Fruit fly (Drosophila melanogaster): ENCODE results near the gene CG17078.

Gene CG17078

DNA sequence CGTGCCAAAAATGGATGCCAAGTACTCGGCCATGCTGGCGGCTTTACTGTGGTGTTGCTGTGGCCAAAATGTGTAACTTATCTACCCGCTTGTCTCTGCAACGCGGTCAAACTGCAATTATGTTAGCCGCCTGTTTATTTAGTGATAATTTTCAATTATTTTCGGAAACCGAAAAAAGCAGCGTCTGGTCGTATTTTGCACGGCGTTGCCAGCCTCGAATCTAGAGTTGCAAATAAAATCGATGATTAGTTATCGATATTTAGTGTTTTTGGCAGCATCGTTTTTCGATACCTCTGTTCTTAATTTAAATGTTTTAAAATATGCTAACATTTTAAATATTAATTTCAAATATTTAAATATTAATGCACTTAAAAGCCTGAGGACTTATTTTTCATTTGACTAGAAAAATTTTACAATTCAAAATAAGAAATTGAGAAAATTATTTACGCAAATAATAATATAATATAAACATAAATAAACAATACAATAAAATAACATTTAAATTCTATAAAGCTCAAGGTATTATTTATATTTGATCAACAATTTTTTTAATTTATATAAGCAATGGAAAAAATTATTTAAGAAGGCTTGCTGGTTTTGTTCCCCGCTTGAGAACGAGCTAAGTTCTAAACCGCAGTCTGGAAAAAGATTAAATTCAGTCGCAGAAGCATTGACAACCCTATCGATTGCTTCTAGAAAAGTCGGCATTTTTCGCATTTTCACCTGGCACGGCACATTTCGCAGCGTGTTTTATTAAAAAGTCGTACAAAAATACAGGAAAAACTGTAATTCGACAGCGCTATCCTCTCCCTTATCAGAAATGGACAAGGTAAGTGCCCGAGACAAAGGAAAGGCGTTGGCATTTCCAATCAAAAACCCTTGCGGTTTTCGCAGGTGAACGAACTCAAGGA lies 16.7 kb upstream of the CG17078 start, which contains the start of the genes U2af38 and Stip1 (continued):
- TF ChIP-seq chn (GFP tag; optimal IDR thresholded peaks at IDR 0.05) (peak; percentile 21), CG15269 (tag; optimal IDR thresholded peaks at IDR 0.05) (peak; percentile 34), CG15514 (GFP tag; optimal IDR thresholded peaks at IDR 0.05) (peak; percentile 75), sqz (GFP tag; optimal IDR thresholded peaks at IDR 0.05) (peak; percentile 23), nerfin-1 (tag; optimal IDR thresholded peaks at IDR 0.05) (peak; percentile 7), nmo (GFP tag; optimal IDR thresholded peaks at IDR 0.05) (peak; percentile 36), CG6272 (GFP tag; IDR thresholded peaks at IDR 0.05) (0 out of 2 replicates have a peak, but pooled peaks have one; percentile 4), dpn (GFP tag; optimal IDR thresholded peaks at IDR 0.05) (peak in 1 of 2 experiments; percentile 2), CG11398 (GFP tag; optimal IDR thresholded peaks at IDR 0.05) (no peak), az2 (GFP tag; optimal IDR thresholded peaks at IDR 0.05) (peak; percentile 1), CG30403 (GFP tag; optimal IDR thresholded peaks at IDR 0.05) (peak; percentile 28), CG18619 (GFP tag; optimal IDR thresholded peaks at IDR 0.05) (no peak), CG9817 (tag; optimal IDR thresholded peaks at IDR 0.05) (peak; percentile 10), YL-1 (GFP tag; optimal IDR thresholded peaks at IDR 0.05) (peak; percentile 84), CG4424 (GFP tag; optimal IDR thresholded peaks at IDR 0.05) (no peak), phol (tag; optimal IDR thresholded peaks at IDR 0.05) (peak; percentile 50), pb (GFP tag; optimal IDR thresholded peaks at IDR 0.05) (no peak), vfl (GFP tag; optimal IDR thresholded peaks at IDR 0.05) (peak; percentile 12), trem (tag; optimal IDR thresholded peaks at IDR 0.05) (peak; percentile 76), CG16813 (GFP tag; IDR thresholded peaks at IDR 0.05; ENCODE audit: partially characterized antibody) (peak; percentile 70), CG9932 (GFP tag; IDR thresholded peaks at IDR 0.05) (peak; percentile 60), CG9215 (GFP tag; IDR thresholded peaks at IDR 0.05) (peak; percentile 91), Rfx (GFP tag; IDR thresholded peaks at IDR 0.05) (peak; percentile 38), CG4820 (GFP tag; optimal IDR thresholded peaks at IDR 0.05) (no peak), CG4328 (GFP tag; optimal IDR thresholded peaks at IDR 0.05) (peak; percentile 24), vnd (GFP tag; IDR thresholded peaks at IDR 0.05; ENCODE audit: partially characterized antibody) (peak; percentile 58; the same call in 1 of the 3 replicates), MBD-R2 (GFP tag; IDR thresholded peaks at IDR 0.05) (peak; percentile 55), Fer1 (GFP tag; optimal IDR thresholded peaks at IDR 0.05) (no peak), CG8924 (tag; optimal IDR thresholded peaks at IDR 0.05) (peak; percentile 47), ssp (GFP tag; IDR thresholded peaks at IDR 0.05) (0 out of 2 replicates have a peak, but pooled peaks have one; percentile 12), ind (GFP tag; optimal IDR thresholded peaks at IDR 0.05) (peak; percentile 4), CG7839 (tag; optimal IDR thresholded peaks at IDR 0.05) (peak; percentile 20), ac (GFP tag; optimal IDR thresholded peaks at IDR 0.05) (no peak), amos (GFP tag; IDR thresholded peaks at IDR 0.05; ENCODE audit: partially characterized antibody) (peak; percentile 69; the same call in 1 of the 2 replicates), jigr1 (GFP tag; IDR thresholded peaks at IDR 0.05) (peak; percentile 69; the same call in 1 of the 3 replicates), CG34224 (GFP tag; IDR thresholded peaks at IDR 0.05; ENCODE audit: partially characterized antibody) (peak; percentile 69), CG1529 (GFP tag; optimal IDR thresholded peaks at IDR 0.05) (no peak), bigmax (GFP tag; optimal IDR thresholded peaks at IDR 0.05) (peak; percentile 55), dmrt99B (tag; optimal IDR thresholded peaks at IDR 0.05) (no peak), E2f2 (GFP tag; IDR thresholded peaks at IDR 0.05) (peak; percentile 40), nerfin-2 (GFP tag; IDR thresholded peaks at IDR 0.05; ENCODE audit: partially characterized antibody) (peak; percentile 43; the same call in 1 of the 2 replicates), CG1602 (GFP tag; optimal IDR thresholded peaks at IDR 0.05) (no peak), fru (optimal IDR thresholded peaks at IDR 0.05) (no peak), CG18599 (GFP tag; optimal IDR thresholded peaks at IDR 0.05) (peak; percentile 2), CG13424 (tag; optimal IDR thresholded peaks at IDR 0.05) (peak; percentile 15), lola (GFP tag; optimal IDR thresholded peaks at IDR 0.05) (peak in 1 of 3 experiments; percentile 12), Sin3A (optimal IDR thresholded peaks at IDR 0.05) (peak; percentile 38), E2f1 (GFP tag; IDR thresholded peaks at IDR 0.05) (no peak)
